Worm (Caenorhabditis elegans): ENCODE data around the gene affl-1.
A peak's percentile ranks its signal among the peaks of the same experiment; 100 is the strongest.

The affl-1 gene

ce11 chrIII:481259-481658 lies 41.2 kb downstream of the affl-1 start:
- no peak for TF ChIP-seq ceh-20 (GFP tag; IDR thresholded peaks at IDR 0.05)
- TF ChIP-seq skn-1 (tag; optimal IDR thresholded peaks at IDR 0.05), result no peak
- TF ChIP-seq nhr-77 (tag; optimal IDR thresholded peaks at IDR 0.05), result no peak
- TF ChIP-seq unc-62 (GFP tag; optimal IDR thresholded peaks at IDR 0.05 in 1 of 2), result peak in 1 of 2 experiments; percentile 90
- no peak for TF ChIP-seq unc-62 (tag; optimal IDR thresholded peaks at IDR 0.05)

- TF ChIP-seq nhr-11 (tag; optimal IDR thresholded peaks at IDR 0.05) (peak; percentile 30), zag-1 (tag; optimal IDR thresholded peaks at IDR 0.05) (no peak), mxl-3 (GFP tag; optimal IDR thresholded peaks at IDR 0.05) (no peak), fkh-10 (GFP tag; optimal IDR thresholded peaks at IDR 0.05) (peak; percentile 31), nhr-6 (tag; optimal IDR thresholded peaks at IDR 0.05) (peak; percentile 16), sdz-12 (GFP tag; optimal IDR thresholded peaks at IDR 0.05) (no peak), ceh-62 (tag; optimal IDR thresholded peaks at IDR 0.05) (no peak), ztf-11 (tag; optimal IDR thresholded peaks at IDR 0.05) (no peak), ZK546.5 (tag; optimal IDR thresholded peaks at IDR 0.05) (no peak)
Measured at ce11 chrIII:482739-483138, 42.7 kb downstream of the affl-1 start.

ce11 chrIII:483556-483955 lies 43.5 kb downstream of the affl-1 start, which contains the start of gene F10C5.3:
TSS of gene F10C5.3 (plus strand) at chrIII:483868.
- no peak for TF ChIP-seq nhr-237 (tag; optimal IDR thresholded peaks at IDR 0.05)
- no peak for TF ChIP-seq gei-8 (GFP tag; optimal IDR thresholded peaks at IDR 0.05)
- TF ChIP-seq lin-15B (tag; optimal IDR thresholded peaks at IDR 0.05), result no peak
- TF ChIP-seq jun-1 (tag; optimal IDR thresholded peaks at IDR 0.05), result no peak
- no peak for TF ChIP-seq mes-2 (tag; optimal IDR thresholded peaks at IDR 0.05; ENCODE audit: poor library complexity, severe bottlenecking)
- no peak for TF ChIP-seq hlh-30 (tag; optimal IDR thresholded peaks at IDR 0.05; ENCODE audit: insufficient read depth)
- TF ChIP-seq egl-27 (tag; optimal IDR thresholded peaks at IDR 0.05), result no peak
- no peak for TF ChIP-seq hif-1 (tag; optimal IDR thresholded peaks at IDR 0.05)
- no peak for TF ChIP-seq T20F7.1 (GFP tag; optimal IDR thresholded peaks at IDR 0.05)
- TF ChIP-seq ceh-28 (tag; optimal IDR thresholded peaks at IDR 0.05), result no peak
- TF ChIP-seq R02D3.7 (tag; optimal IDR thresholded peaks at IDR 0.05), result no peak
- no peak for TF ChIP-seq daf-12 (tag; optimal IDR thresholded peaks at IDR 0.05)
- TF ChIP-seq vab-7 (GFP tag; IDR thresholded peaks at IDR 0.05), result no peak
- no peak for TF ChIP-seq mdt-29 (GFP tag; IDR thresholded peaks at IDR 0.05)
- TF ChIP-seq nhr-76 (tag; optimal IDR thresholded peaks at IDR 0.05), result no peak
- no peak for TF ChIP-seq ceh-32 (tag; optimal IDR thresholded peaks at IDR 0.05; ENCODE audit: poor library complexity)
- no peak for TF ChIP-seq php-3 (GFP tag; IDR thresholded peaks at IDR 0.05)
- TF ChIP-seq lim-7 (GFP tag; IDR thresholded peaks at IDR 0.05), result no peak
- no peak for TF ChIP-seq lin-29 (GFP tag; IDR thresholded peaks at IDR 0.05)

- peak; percentile 79 for TF ChIP-seq set-16 (GFP tag; IDR thresholded peaks at IDR 0.05)
- no peak for TF ChIP-seq snpc-1.2 (GFP tag; IDR thresholded peaks at IDR 0.05)
Measured at ce11 chrIII:486077-486597, 46.1 kb downstream of the affl-1 start, which contains the start of gene nlp-32. TSS of gene nlp-32 (minus strand) at chrIII:486547.

ce11 chrIII:488464-488863 lies 48.4 kb downstream of the affl-1 start, which contains the start of gene F30H5.5:
TSS of gene F30H5.5 (plus strand) at chrIII:488764.
- no peak for TF ChIP-seq lin-1 (GFP tag; IDR thresholded peaks at IDR 0.05)

Data from whole organism, L4 larva.